Worm (Caenorhabditis elegans) whole organism, L1 larva: ENCODE data around the gene Y53C12A.6.

Experiments used
- C04F5.9 ChIP-seq: sonication (generic microtip); optimal IDR thresholded peaks from 2 replicates; lab custom pipeline; 2016; ENCODE audit warnings: missing genetic modification characterization, missing compliant biosample characterization
- aly-2 ChIP-seq: fragments of 150-350 bp; optimal IDR thresholded peaks from 2 replicates; lab custom pipeline; 2014; ENCODE audit warnings: missing biosample characterization, missing genetic modification characterization
- elt-2 ChIP-seq: sonication (generic microtip); optimal IDR thresholded peaks from 2 replicates; lab custom pipeline; 2016; ENCODE audit warnings: missing genetic modification characterization, mild to moderate bottlenecking, inconsistent platforms, missing compliant biosample characterization, missing genetic modification reagents
- grh-1 ChIP-seq: fragments of 200-800 bp; sonication (Bioruptor generic); IDR thresholded peaks from 2 replicates; pipeline ENCODE4 v1.3.6; 2022; ENCODE audit warnings: missing genetic modification reagents, missing genetic modification characterization, missing compliant biosample characterization
- isw-1 ChIP-seq: fragments of 200-800 bp; sonication (Bioruptor generic); IDR thresholded peaks from 2 replicates; pipeline ENCODE4 v1.3.6; 2022; ENCODE audit warnings: missing genetic modification characterization, missing compliant biosample characterization
- lin-13 ChIP-seq: fragments of 150-350 bp; optimal IDR thresholded peaks from 2 replicates; lab custom pipeline; 2014; ENCODE audit warnings: missing biosample characterization, missing genetic modification reagents, missing genetic modification characterization
- lin-35 ChIP-seq, 2 experiments: fragments of 150-350 bp; optimal IDR thresholded peaks; 2 replicates each; lab custom pipeline; 2014; ENCODE audit warnings: missing biosample characterization in 2 of 2, missing genetic modification characterization in 2 of 2, missing genetic modification reagents in 2 of 2
- nhr-11 ChIP-seq: fragments of 150-350 bp; optimal IDR thresholded peaks from 2 replicates; lab custom pipeline; 2014; ENCODE audit warnings: missing biosample characterization, missing genetic modification characterization
- skn-1 ChIP-seq: fragments of 150-350 bp; optimal IDR thresholded peaks from 2 replicates; lab custom pipeline; 2014; ENCODE audit warnings: missing biosample characterization, missing genetic modification characterization
- snpc-4 ChIP-seq: fragments of 150-350 bp; optimal IDR thresholded peaks from 2 replicates; lab custom pipeline; 2014; ENCODE audit warnings: missing biosample characterization, missing genetic modification characterization
- tbx-2 ChIP-seq: sonication (generic microtip); optimal IDR thresholded peaks from 2 replicates; lab custom pipeline; 2016; ENCODE audit warnings: missing genetic modification characterization, missing compliant biosample characterization
- unc-86 ChIP-seq: sonication (generic microtip); optimal IDR thresholded peaks from 2 replicates; lab custom pipeline; 2016; ENCODE audit warnings: missing genetic modification characterization, missing compliant biosample characterization
- zag-1 ChIP-seq: fragments of 150-350 bp; optimal IDR thresholded peaks from 2 replicates; lab custom pipeline; 2014; ENCODE audit warnings: missing biosample characterization, missing genetic modification characterization

ce11 chrII:9729196-9729595 lies 11.4 kb upstream of the Y53C12A.6 start:
- TF ChIP-seq snpc-4 (tag; lab: Kevin White, UChicago) (no peak), C04F5.9 (tag; lab: Kevin White, UChicago) (no peak), lin-13 (GFP tag; lab: Kevin White, UChicago) (no peak), tbx-2 (tag; lab: Kevin White, UChicago) (no peak), grh-1 (GFP tag; lab: Robert Waterston, UW) (no peak), unc-86 (tag; lab: Kevin White, UChicago) (no peak), zag-1 (no peak), elt-2 (no peak), skn-1 (tag; lab: Kevin White, UChicago) (no peak), isw-1 (GFP tag; lab: Robert Waterston, UW) (no peak), nhr-11 (tag; lab: Kevin White, UChicago) (no peak), aly-2 (no peak), lin-35 (GFP tag; optimal IDR thresholded peaks at IDR 0.05; lab: Kevin White, UChicago) (no peak)
